Worm (Caenorhabditis elegans): ENCODE results near the gene ZK867.2.
A peak's percentile ranks its signal among the peaks of the same experiment; 100 is the strongest.

ZK867.2 gene

ce11 chrX:7232158-7232822 is 25.8 kb downstream of the ZK867.2 start (continued):
- TF ChIP-seq ztf-28 (GFP tag; IDR thresholded peaks at IDR 0.05): 0 out of 2 replicates have a peak, but pooled peaks have one; percentile 45
- peak; percentile 71 for TF ChIP-seq efl-1 (GFP tag; optimal IDR thresholded peaks at IDR 0.05)
- TF ChIP-seq ceh-100 (GFP tag; IDR thresholded peaks at IDR 0.05): 0 out of 2 replicates have a peak, but pooled peaks have one; percentile 6
- no peak for TF ChIP-seq ZK185.1 (tag; optimal IDR thresholded peaks at IDR 0.05; ENCODE audit: poor library complexity, severe bottlenecking)
- TF ChIP-seq cebp-1 (GFP tag; IDR thresholded peaks at IDR 0.05): no peak
- peak; percentile 51 for TF ChIP-seq cebp-1 (tag; optimal IDR thresholded peaks at IDR 0.05)
- no peak for TF ChIP-seq ceh-40 (GFP tag; IDR thresholded peaks at IDR 0.05)
- TF ChIP-seq nhr-120 (GFP tag; IDR thresholded peaks at IDR 0.05): no peak
- TF ChIP-seq unc-62 (GFP tag; optimal IDR thresholded peaks at IDR 0.05): no peak
- peak; percentile 27 for TF ChIP-seq lin-54 (GFP tag; optimal IDR thresholded peaks at IDR 0.05)
- 0 out of 2 replicates have a peak, but pooled peaks have one; percentile 27 for TF ChIP-seq pbrm-1 (GFP tag; IDR thresholded peaks at IDR 0.05)
- no peak for TF ChIP-seq F37B4.10 (GFP tag; IDR thresholded peaks at IDR 0.05)
- peak; percentile 49 for TF ChIP-seq chd-7 (tag; optimal IDR thresholded peaks at IDR 0.05)
- peak; percentile 92 for TF ChIP-seq hmg-1.2 (GFP tag; IDR thresholded peaks at IDR 0.05)
- peak; percentile 40 for TF ChIP-seq xnd-1 (tag; optimal IDR thresholded peaks at IDR 0.05)

- TF ChIP-seq nhr-80 (tag; optimal IDR thresholded peaks at IDR 0.05) (peak; percentile 70), lsl-1 (GFP tag; optimal IDR thresholded peaks at IDR 0.05) (no peak), Y53G8AR.9 (GFP tag; conservative IDR thresholded peaks at IDR 0.05) (0 out of 2 replicates have a peak, but pooled peaks have one; percentile 42), cebp-1 (GFP tag; IDR thresholded peaks at IDR 0.05) (no peak), cebp-1 (tag; optimal IDR thresholded peaks at IDR 0.05) (no peak), let-607 (tag; optimal IDR thresholded peaks at IDR 0.05) (peak in 1 of 2 experiments; percentile 21), nfyb-1 (GFP tag; IDR thresholded peaks at IDR 0.05) (0 out of 2 replicates have a peak, but pooled peaks have one; percentile 40)
Measured at ce11 chrX:7233127-7234073, 26.9 kb downstream of the ZK867.2 start.

ce11 chrX:7234074-7234453 is 27.5 kb downstream of the ZK867.2 start:
- TF ChIP-seq dpl-1 (GFP tag; optimal IDR thresholded peaks at IDR 0.05) (no peak), C17E4.6 (GFP tag; IDR thresholded peaks at IDR 0.05) (no peak), ceh-100 (GFP tag; IDR thresholded peaks at IDR 0.05) (no peak), lir-1 (GFP tag; conservative IDR thresholded peaks at IDR 0.05) (no peak), ztf-6 (GFP tag; IDR thresholded peaks at IDR 0.05) (no peak), F37B4.10 (GFP tag; IDR thresholded peaks at IDR 0.05) (no peak), Y67H2A.10 (GFP tag; conservative IDR thresholded peaks at IDR 0.05) (no peak), lin-40 (tag; optimal IDR thresholded peaks at IDR 0.05) (no peak), bed-2 (GFP tag; IDR thresholded peaks at IDR 0.05) (no peak), Y56A3A.18 (GFP tag; IDR thresholded peaks at IDR 0.05) (no peak), madf-6 (GFP tag; IDR thresholded peaks at IDR 0.05) (no peak), rpc-1 (optimal IDR thresholded peaks at IDR 0.05) (no peak), rpc-1 (tag; optimal IDR thresholded peaks at IDR 0.05) (no peak), attf-3 (GFP tag; conservative IDR thresholded peaks at IDR 0.05) (no peak), efl-1 (GFP tag; optimal IDR thresholded peaks at IDR 0.05) (no peak), tbp1 (GFP tag; optimal IDR thresholded peaks at IDR 0.05) (no peak), lag-1 (GFP tag; IDR thresholded peaks at IDR 0.05) (no peak), F23B12.7 (tag; optimal IDR thresholded peaks at IDR 0.05; ENCODE audit: insufficient read depth) (no peak), B0336.3 (GFP tag; IDR thresholded peaks at IDR 0.05) (no peak), snpc-1.3 (tag; optimal IDR thresholded peaks at IDR 0.05; ENCODE audit: insufficient read depth) (no peak), tbx-9 (tag; optimal IDR thresholded peaks at IDR 0.05; ENCODE audit: borderline replicate concordance) (no peak)
